Fruit fly (Drosophila melanogaster): ENCODE measurements around the gene Cpr30B.

Cpr30B gene

DNA sequence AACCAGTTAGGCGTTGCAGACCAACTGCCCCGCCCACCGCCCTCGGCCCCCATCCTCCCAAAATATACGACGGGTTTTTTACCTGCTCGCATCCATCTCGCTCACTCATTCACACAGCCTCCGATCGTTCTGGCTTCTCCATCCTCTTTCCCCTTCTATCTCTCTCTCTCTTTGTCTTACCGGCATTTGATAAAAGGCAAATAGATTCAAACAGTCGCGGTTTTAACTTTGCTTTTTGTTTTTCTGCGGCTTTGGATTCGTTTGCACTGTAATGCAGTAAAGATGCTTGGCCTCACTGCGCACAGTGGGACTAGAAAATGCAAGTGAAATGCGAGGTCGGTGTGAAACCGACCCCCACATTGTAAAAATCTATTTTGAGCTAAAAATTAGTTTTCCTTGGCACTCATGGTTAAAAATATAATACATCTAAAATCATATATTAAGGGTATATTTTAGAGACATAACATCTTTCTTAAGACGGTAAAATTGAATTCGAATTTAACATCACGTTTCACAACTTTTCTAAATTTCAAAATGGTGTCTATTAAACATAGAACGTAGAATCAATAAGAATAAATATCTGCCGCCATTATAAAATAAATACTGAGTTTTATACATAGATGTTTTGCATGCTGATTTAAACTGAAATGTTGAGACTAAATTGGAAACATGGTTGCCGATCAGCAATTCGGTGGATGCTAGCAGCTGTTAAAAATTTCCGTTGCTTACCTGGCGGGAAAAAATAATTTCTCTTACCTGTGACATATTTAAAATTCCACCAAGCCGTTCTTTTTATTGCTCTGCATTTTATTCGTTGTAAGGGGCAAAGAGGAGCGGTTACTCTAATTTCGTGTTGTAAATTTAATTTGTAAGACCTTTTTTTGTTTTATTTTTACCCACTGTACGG, 46.0 kb upstream of the Cpr30B start:
- TF ChIP-seq Ets98B (GFP tag; IDR thresholded peaks at IDR 0.05) = peak; percentile 46
- TF ChIP-seq CG13204 (GFP tag; optimal IDR thresholded peaks at IDR 0.05) = peak; percentile 51
- peak; percentile 20 for TF ChIP-seq Snoo (tag; optimal IDR thresholded peaks at IDR 0.05)
- peak; percentile 64 for TF ChIP-seq EcR (GFP tag; optimal IDR thresholded peaks at IDR 0.05)
- TF ChIP-seq CG32121 (GFP tag; IDR thresholded peaks at IDR 0.05) = peak; percentile 56
- TF ChIP-seq CG17806 (tag; optimal IDR thresholded peaks at IDR 0.05) = peak; percentile 23
- peak; percentile 1 for TF ChIP-seq CG9948 (tag; optimal IDR thresholded peaks at IDR 0.05)
- no peak for TF ChIP-seq CG15710 (tag; optimal IDR thresholded peaks at IDR 0.05)
- TF ChIP-seq CG34367 (tag; optimal IDR thresholded peaks at IDR 0.05) = no peak
- TF ChIP-seq Pif1B (GFP tag; optimal IDR thresholded peaks at IDR 0.05) = no peak
- TF ChIP-seq Pif1A (GFP tag; optimal IDR thresholded peaks at IDR 0.05) = peak; percentile 17
- TF ChIP-seq fd96Ca (GFP tag; IDR thresholded peaks at IDR 0.05) = peak; percentile 74
- peak; percentile 40 for TF ChIP-seq CG8301 (tag; optimal IDR thresholded peaks at IDR 0.05)
- no peak for TF ChIP-seq rn (GFP tag; IDR thresholded peaks at IDR 0.05)
- peak; percentile 70; the same call in 2 of the 3 replicates for TF ChIP-seq CG4496 (GFP tag; IDR thresholded peaks at IDR 0.05)
- TF ChIP-seq D1 (tag; optimal IDR thresholded peaks at IDR 0.05) = no peak
- TF ChIP-seq CG14655 (GFP tag; optimal IDR thresholded peaks at IDR 0.05) = peak; percentile 76
- no peak for TF ChIP-seq gl (tag; optimal IDR thresholded peaks at IDR 0.05)
- TF ChIP-seq CG12605 (GFP tag; IDR thresholded peaks at IDR 0.05) = peak; percentile 6; the same call in 1 of the 2 replicates
- peak; percentile 34; the same call in 1 of the 2 replicates for TF ChIP-seq CG10348 (GFP tag; IDR thresholded peaks at IDR 0.05)
- peak; percentile 0 for TF ChIP-seq CG8159 (tag; optimal IDR thresholded peaks at IDR 0.05)

DNA sequence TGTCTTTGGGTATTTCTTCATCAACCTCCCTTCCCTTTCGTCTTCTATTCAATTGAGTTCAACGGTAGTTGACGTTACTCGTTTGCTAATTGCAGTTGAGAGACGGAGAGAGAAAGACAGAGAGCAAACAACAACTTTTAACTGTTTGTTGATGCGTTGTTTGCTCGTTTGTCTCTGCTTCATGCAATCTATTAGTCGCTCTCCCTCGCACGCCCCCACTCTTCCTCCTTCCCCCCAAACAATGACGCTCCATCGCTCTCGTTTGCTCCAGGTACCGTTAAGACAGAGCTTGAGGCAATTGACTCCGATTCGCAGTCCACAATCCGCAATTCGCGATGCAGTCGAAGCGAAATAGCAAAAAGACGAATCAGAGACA, 45.4 kb upstream of the Cpr30B start:
- TF ChIP-seq Ets98B (GFP tag; IDR thresholded peaks at IDR 0.05) (no peak; the same call in 1 of the 2 replicates), D1 (tag; optimal IDR thresholded peaks at IDR 0.05) (no peak), CG13204 (GFP tag; optimal IDR thresholded peaks at IDR 0.05) (no peak), CG9948 (tag; optimal IDR thresholded peaks at IDR 0.05) (no peak), CG12605 (GFP tag; IDR thresholded peaks at IDR 0.05) (peak; percentile 9; the same call in 1 of the 2 replicates), CG4496 (GFP tag; IDR thresholded peaks at IDR 0.05) (no peak), CG14655 (GFP tag; optimal IDR thresholded peaks at IDR 0.05) (no peak), CG15710 (tag; optimal IDR thresholded peaks at IDR 0.05) (no peak), Snoo (tag; optimal IDR thresholded peaks at IDR 0.05) (no peak), CG17806 (tag; optimal IDR thresholded peaks at IDR 0.05) (no peak), EcR (GFP tag; optimal IDR thresholded peaks at IDR 0.05) (peak; percentile 81), rn (GFP tag; IDR thresholded peaks at IDR 0.05) (no peak), CG10348 (GFP tag; IDR thresholded peaks at IDR 0.05) (no peak)

DNA sequence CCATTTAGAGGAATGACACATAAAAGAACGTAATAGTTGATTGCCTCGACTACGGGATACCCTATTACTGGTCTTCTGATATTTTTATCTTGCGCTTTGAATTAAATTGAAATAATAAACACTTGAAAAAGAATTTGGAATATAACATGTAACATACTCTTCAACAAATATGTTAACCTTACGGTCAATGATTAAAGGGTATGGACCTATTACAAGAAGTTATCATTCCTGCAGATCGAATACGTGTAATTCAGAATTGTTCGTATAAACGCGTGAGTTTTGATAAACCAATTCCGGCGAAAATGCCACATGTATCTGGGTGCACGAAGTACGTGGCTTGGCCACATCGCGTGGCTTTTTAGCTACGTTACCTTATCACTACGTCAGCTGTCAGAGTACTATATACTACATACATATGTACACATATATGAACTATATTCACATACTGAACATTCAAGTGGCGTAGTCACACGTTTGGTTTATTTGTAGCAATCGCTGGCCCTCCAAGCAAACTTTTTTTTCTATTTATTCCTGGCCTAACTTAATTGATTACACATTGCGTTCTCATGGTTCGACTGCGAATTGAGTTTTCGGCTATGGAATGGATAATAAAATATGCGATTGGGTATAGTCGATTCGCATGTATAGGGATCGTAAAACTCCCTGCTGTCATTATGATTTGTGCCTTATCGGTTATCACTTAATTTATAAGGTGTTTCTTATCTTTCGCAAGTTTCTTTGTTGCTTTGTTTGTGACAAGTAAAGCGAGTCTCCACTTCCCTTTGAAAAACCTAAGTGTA, 44.3 kb upstream of the Cpr30B start:
- TF ChIP-seq gl (tag; optimal IDR thresholded peaks at IDR 0.05) (no peak), Pif1A (GFP tag; optimal IDR thresholded peaks at IDR 0.05) (peak; percentile 11), CG32121 (GFP tag; IDR thresholded peaks at IDR 0.05) (no peak; the same call in 1 of the 2 replicates), CG4496 (GFP tag; IDR thresholded peaks at IDR 0.05) (peak; percentile 55; the same call in 1 of the 3 replicates), CG34367 (tag; optimal IDR thresholded peaks at IDR 0.05) (peak; percentile 35), Pif1B (GFP tag; optimal IDR thresholded peaks at IDR 0.05) (peak; percentile 14), CG9948 (tag; optimal IDR thresholded peaks at IDR 0.05) (peak; percentile 37), CG10348 (GFP tag; IDR thresholded peaks at IDR 0.05) (no peak), CG14655 (GFP tag; optimal IDR thresholded peaks at IDR 0.05) (peak; percentile 56), Snoo (tag; optimal IDR thresholded peaks at IDR 0.05) (peak; percentile 51), CG17806 (tag; optimal IDR thresholded peaks at IDR 0.05) (peak; percentile 39), CG8301 (tag; optimal IDR thresholded peaks at IDR 0.05) (peak; percentile 53), Ets98B (GFP tag; IDR thresholded peaks at IDR 0.05) (peak; percentile 43), D1 (tag; optimal IDR thresholded peaks at IDR 0.05) (no peak), EcR (GFP tag; optimal IDR thresholded peaks at IDR 0.05) (peak; percentile 8), CG12605 (GFP tag; IDR thresholded peaks at IDR 0.05) (no peak), CG8159 (tag; optimal IDR thresholded peaks at IDR 0.05) (peak; percentile 58), CG15710 (tag; optimal IDR thresholded peaks at IDR 0.05) (peak; percentile 21)

DNA sequence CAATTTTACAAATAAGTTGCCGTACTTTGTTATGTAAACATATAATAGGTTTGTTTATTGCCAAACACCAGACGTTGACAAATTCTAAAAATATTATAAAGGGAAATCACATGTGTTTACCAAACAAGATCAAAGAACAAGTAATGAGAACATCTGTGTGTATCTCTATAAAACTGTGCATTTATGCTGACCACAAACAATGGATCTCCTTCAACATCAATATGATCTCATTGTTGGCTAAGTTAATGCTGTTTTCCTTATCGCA, 43.8 kb upstream of the Cpr30B start:
- TF ChIP-seq CG9948 (tag; optimal IDR thresholded peaks at IDR 0.05) (no peak), CG17806 (tag; optimal IDR thresholded peaks at IDR 0.05) (no peak), Pif1B (GFP tag; optimal IDR thresholded peaks at IDR 0.05) (no peak), CG4496 (GFP tag; IDR thresholded peaks at IDR 0.05) (no peak), gl (tag; optimal IDR thresholded peaks at IDR 0.05) (no peak), CG14655 (GFP tag; optimal IDR thresholded peaks at IDR 0.05) (no peak), EcR (GFP tag; optimal IDR thresholded peaks at IDR 0.05) (no peak), CG32121 (GFP tag; IDR thresholded peaks at IDR 0.05) (no peak)

DNA sequence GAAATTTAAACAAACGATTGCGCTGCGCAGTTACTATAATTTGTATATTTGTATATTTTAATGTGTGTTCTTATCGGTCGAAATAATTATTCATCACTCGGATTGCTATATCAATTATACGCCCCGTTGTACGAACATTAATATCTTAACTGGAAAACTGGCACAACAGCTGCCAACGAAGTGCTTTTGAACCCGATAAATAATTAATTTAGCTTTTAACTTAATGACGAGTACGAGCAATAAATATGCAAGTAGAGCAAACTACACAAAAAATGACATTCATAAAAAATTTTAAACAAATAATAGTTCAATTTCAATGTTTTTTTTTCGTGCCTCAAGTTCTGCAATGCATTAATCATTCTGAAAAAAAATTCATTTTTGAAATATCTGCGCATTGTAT, 42.2 kb upstream of the Cpr30B start:
- no peak for TF ChIP-seq gl (tag; optimal IDR thresholded peaks at IDR 0.05)
- no peak for TF ChIP-seq CG13204 (GFP tag; optimal IDR thresholded peaks at IDR 0.05)
- no peak for TF ChIP-seq CG8301 (tag; optimal IDR thresholded peaks at IDR 0.05)
- TF ChIP-seq CG4496 (GFP tag; IDR thresholded peaks at IDR 0.05) = no peak
- TF ChIP-seq CG12605 (GFP tag; IDR thresholded peaks at IDR 0.05) = no peak
- TF ChIP-seq D1 (tag; optimal IDR thresholded peaks at IDR 0.05) = no peak
- TF ChIP-seq CG14655 (GFP tag; optimal IDR thresholded peaks at IDR 0.05) = no peak
- TF ChIP-seq EcR (GFP tag; optimal IDR thresholded peaks at IDR 0.05) = no peak
- TF ChIP-seq CG17806 (tag; optimal IDR thresholded peaks at IDR 0.05) = no peak
- no peak for TF ChIP-seq rn (GFP tag; IDR thresholded peaks at IDR 0.05)
- no peak for TF ChIP-seq Pif1B (GFP tag; optimal IDR thresholded peaks at IDR 0.05)
- no peak for TF ChIP-seq Ets98B (GFP tag; IDR thresholded peaks at IDR 0.05)
- no peak for TF ChIP-seq CG9948 (tag; optimal IDR thresholded peaks at IDR 0.05)
- TF ChIP-seq fd96Ca (GFP tag; IDR thresholded peaks at IDR 0.05) = no peak

Data from whole organism, pupa.